Worm (Caenorhabditis elegans) whole organism, L3 larva: ENCODE data around the gene Y39G8B.5.

ENCODE experiments used
- R02D3.7 ChIP-seq: fragments of 150-350 bp; optimal IDR thresholded peaks from 2 replicates; lab custom pipeline; 2014; ENCODE audit warnings: missing biosample characterization, missing genetic modification characterization
- ZK546.5 ChIP-seq: sonication (generic microtip); optimal IDR thresholded peaks from 2 replicates; lab custom pipeline; 2017; ENCODE audit warnings: missing biosample characterization, missing genetic modification characterization
- aly-2 ChIP-seq: fragments of 150-350 bp; optimal IDR thresholded peaks from 2 replicates; lab custom pipeline; 2014; ENCODE audit warnings: missing biosample characterization, missing genetic modification characterization
- ama-1 ChIP-seq: fragments of 150-350 bp; optimal IDR thresholded peaks from 2 replicates; lab custom pipeline; 2018
- ceh-28 ChIP-seq: fragments of 150-350 bp; optimal IDR thresholded peaks from 2 replicates; lab custom pipeline; 2014; ENCODE audit warnings: missing biosample characterization, missing genetic modification reagents, missing genetic modification characterization
- ceh-9 ChIP-seq: sonication (generic microtip); optimal IDR thresholded peaks from 2 replicates; lab custom pipeline; 2018; ENCODE audit warnings: missing biosample characterization, missing genetic modification characterization
- daf-12 ChIP-seq: fragments of 150-350 bp; optimal IDR thresholded peaks from 2 replicates; lab custom pipeline; 2014; ENCODE audit warnings: missing biosample characterization, missing genetic modification reagents, missing genetic modification characterization
- egl-5 ChIP-seq: fragments of 150-350 bp; optimal IDR thresholded peaks from 2 replicates; lab custom pipeline; 2017; ENCODE audit warnings: missing biosample characterization, missing genetic modification reagents, missing genetic modification characterization, inconsistent platforms
- elt-2 ChIP-seq: sonication (generic microtip); optimal IDR thresholded peaks from 2 replicates; lab custom pipeline; 2016; ENCODE audit warnings: missing genetic modification reagents, mild to moderate bottlenecking, missing genetic modification characterization, missing compliant biosample characterization
- elt-3 ChIP-seq, 3 experiments: fragments of 150-350 bp in 1 of 3; sonication (generic microtip) in 2 of 3; optimal IDR thresholded peaks; 2 replicates in 2 of 3; 4 replicates in 1 of 3; lab custom pipeline; 2014 to 2017; ENCODE audit warnings: missing biosample characterization in 3 of 3, missing genetic modification characterization in 3 of 3
- eor-1 ChIP-seq, 2 experiments: fragments of 150-350 bp; optimal IDR thresholded peaks; 2 replicates each; lab custom pipeline; 2014 to 2018; ENCODE audit warnings: missing biosample characterization in 2 of 2, missing genetic modification characterization in 2 of 2
- fkh-10 ChIP-seq: sonication (generic microtip); optimal IDR thresholded peaks from 2 replicates; lab custom pipeline; 2017; ENCODE audit warnings: missing biosample characterization, missing genetic modification reagents, missing genetic modification characterization
- fkh-2 ChIP-seq: fragments of 150-350 bp; optimal IDR thresholded peaks from 2 replicates; lab custom pipeline; 2014; ENCODE audit warnings: missing biosample characterization, missing genetic modification reagents, missing genetic modification characterization
- fos-1 ChIP-seq: fragments of 150-350 bp; optimal IDR thresholded peaks from 2 replicates; lab custom pipeline; 2014; ENCODE audit warnings: missing biosample characterization, missing genetic modification characterization
- jun-1 ChIP-seq: fragments of 150-350 bp; optimal IDR thresholded peaks from 2 replicates; lab custom pipeline; 2014; ENCODE audit warnings: missing biosample characterization, missing genetic modification reagents, missing genetic modification characterization
- lin-15B ChIP-seq: fragments of 150-350 bp; optimal IDR thresholded peaks from 2 replicates; lab custom pipeline; 2014; ENCODE audit warnings: missing biosample characterization, missing genetic modification characterization
- lin-39 ChIP-seq: fragments of 150-350 bp; optimal IDR thresholded peaks from 2 replicates; lab custom pipeline; 2018; ENCODE audit warnings: missing biosample characterization, missing genetic modification reagents, missing genetic modification characterization
- mdl-1 ChIP-seq: fragments of 150-350 bp; optimal IDR thresholded peaks from 2 replicates; lab custom pipeline; 2014; ENCODE audit warnings: missing biosample characterization, missing genetic modification characterization
- mml-1 ChIP-seq: fragments of 150-350 bp; sonication (generic microtip); optimal IDR thresholded peaks from 3 replicates; lab custom pipeline; 2014; ENCODE audit warnings: missing biosample characterization, missing genetic modification characterization
- nfya-1 ChIP-seq: sonication (generic microtip); optimal IDR thresholded peaks from 2 replicates; lab custom pipeline; 2017; ENCODE audit warnings: missing genetic modification characterization, mild to moderate bottlenecking, missing compliant biosample characterization, antibody characterized with exemption, moderate library complexity; ENCODE audit not compliant: insufficient read depth
- nhr-12 ChIP-seq: fragments of 150-350 bp; optimal IDR thresholded peaks from 2 replicates; lab custom pipeline; 2014; ENCODE audit warnings: missing biosample characterization, missing genetic modification characterization
- nhr-23 ChIP-seq: fragments of 150-350 bp; optimal IDR thresholded peaks from 2 replicates; lab custom pipeline; 2014; ENCODE audit warnings: missing biosample characterization, missing genetic modification reagents, missing genetic modification characterization
- nhr-25 ChIP-seq: sonication (generic microtip); optimal IDR thresholded peaks from 2 replicates; lab custom pipeline; 2017; ENCODE audit warnings: missing biosample characterization, missing genetic modification characterization
- nhr-28 ChIP-seq: fragments of 150-350 bp; optimal IDR thresholded peaks from 2 replicates; lab custom pipeline; 2014; ENCODE audit warnings: missing biosample characterization, missing genetic modification characterization
- nhr-43 ChIP-seq: sonication (generic microtip); optimal IDR thresholded peaks from 2 replicates; lab custom pipeline; 2016; ENCODE audit warnings: mild to moderate bottlenecking, missing genetic modification characterization, missing compliant biosample characterization; ENCODE audit not compliant: poor library complexity, severe bottlenecking
- nhr-67 ChIP-seq: fragments of 150-350 bp; optimal IDR thresholded peaks from 2 replicates; lab custom pipeline; 2014; ENCODE audit warnings: missing biosample characterization, missing genetic modification characterization
- nhr-76 ChIP-seq: fragments of 150-350 bp; sonication (generic microtip); optimal IDR thresholded peaks from 5 replicates; lab custom pipeline; 2014; ENCODE audit warnings: missing biosample characterization, missing genetic modification characterization
- nhr-77 ChIP-seq: fragments of 150-350 bp; optimal IDR thresholded peaks from 2 replicates; lab custom pipeline; 2014; ENCODE audit warnings: missing biosample characterization, missing genetic modification characterization
- pha-4 ChIP-seq: fragments of 150-350 bp; optimal IDR thresholded peaks from 2 replicates; lab custom pipeline; 2014; ENCODE audit warnings: missing biosample characterization, missing genetic modification reagents, missing genetic modification characterization
- pqm-1 ChIP-seq: fragments of 150-350 bp; optimal IDR thresholded peaks from 2 replicates; lab custom pipeline; 2017; ENCODE audit warnings: missing biosample characterization, missing genetic modification characterization, inconsistent platforms
- skn-1 ChIP-seq: fragments of 150-350 bp; optimal IDR thresholded peaks from 2 replicates; lab custom pipeline; 2014; ENCODE audit warnings: missing biosample characterization, missing genetic modification characterization
- snpc-4 ChIP-seq: fragments of 150-350 bp; optimal IDR thresholded peaks from 2 replicates; lab custom pipeline; 2014; ENCODE audit warnings: missing biosample characterization, missing genetic modification characterization
- tbx-2 ChIP-seq: sonication (generic microtip); optimal IDR thresholded peaks from 2 replicates; lab custom pipeline; 2016; ENCODE audit warnings: mild to moderate bottlenecking, missing genetic modification characterization, missing compliant biosample characterization
- unc-39 ChIP-seq: sonication (generic microtip); optimal IDR thresholded peaks from 4 replicates; lab custom pipeline; 2017; ENCODE audit warnings: missing biosample characterization, missing genetic modification characterization
- unc-62 ChIP-seq: fragments of 150-350 bp; sonication (generic microtip); optimal IDR thresholded peaks from 4 replicates; lab custom pipeline; 2014; ENCODE audit warnings: missing biosample characterization, missing genetic modification reagents, missing genetic modification characterization
- zag-1 ChIP-seq: fragments of 150-350 bp; optimal IDR thresholded peaks from 2 replicates; lab custom pipeline; 2014; ENCODE audit warnings: missing biosample characterization, missing genetic modification characterization
- ztf-11 ChIP-seq: fragments of 150-350 bp; optimal IDR thresholded peaks from 2 replicates; lab custom pipeline; 2014; ENCODE audit warnings: missing biosample characterization, missing genetic modification characterization
- ztf-4 ChIP-seq: fragments of 150-350 bp; optimal IDR thresholded peaks from 2 replicates; lab custom pipeline; 2014; ENCODE audit warnings: missing biosample characterization, missing genetic modification characterization

The Y39G8B.5 gene

DNA sequence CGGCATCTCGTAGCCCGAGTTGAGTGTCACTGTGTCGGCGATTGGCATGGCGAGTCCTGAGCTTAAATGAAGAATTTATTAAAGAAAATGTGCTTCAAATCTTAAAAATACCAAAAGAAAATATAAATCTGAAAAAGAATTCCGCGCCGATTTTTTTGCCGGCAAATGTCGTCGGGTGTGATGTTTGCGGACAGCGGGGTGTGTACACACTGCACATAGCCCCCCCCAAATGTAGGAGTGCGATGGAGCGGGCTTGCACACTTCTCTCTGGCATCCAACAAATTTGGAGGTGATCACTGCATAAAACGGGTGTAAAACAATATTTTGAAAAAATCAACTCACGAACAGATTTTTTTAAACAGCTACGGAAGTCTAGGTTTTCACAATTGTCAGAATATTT is 15.5 kb downstream of the Y39G8B.5 start, which contains the start of gene Y39G8B.2 (continued):
- TF ChIP-seq nhr-67 (tag; lab: Kevin White, UChicago) (no peak), lin-15B (tag; lab: Kevin White, UChicago) (peak; percentile 98), nhr-76 (tag; lab: Kevin White, UChicago) (no peak), pha-4 (tag; lab: Kevin White, UChicago) (peak; percentile 97), ztf-11 (tag; lab: Kevin White, UChicago) (no peak), snpc-4 (tag; lab: Kevin White, UChicago) (peak; percentile 92), R02D3.7 (tag; lab: Kevin White, UChicago) (peak; percentile 55), tbx-2 (tag; lab: Kevin White, UChicago) (no peak), egl-5 (tag; lab: Kevin White, UChicago) (peak; percentile 66)
- TF ChIP-seq, all 47 proteins: peak for 21

DNA sequence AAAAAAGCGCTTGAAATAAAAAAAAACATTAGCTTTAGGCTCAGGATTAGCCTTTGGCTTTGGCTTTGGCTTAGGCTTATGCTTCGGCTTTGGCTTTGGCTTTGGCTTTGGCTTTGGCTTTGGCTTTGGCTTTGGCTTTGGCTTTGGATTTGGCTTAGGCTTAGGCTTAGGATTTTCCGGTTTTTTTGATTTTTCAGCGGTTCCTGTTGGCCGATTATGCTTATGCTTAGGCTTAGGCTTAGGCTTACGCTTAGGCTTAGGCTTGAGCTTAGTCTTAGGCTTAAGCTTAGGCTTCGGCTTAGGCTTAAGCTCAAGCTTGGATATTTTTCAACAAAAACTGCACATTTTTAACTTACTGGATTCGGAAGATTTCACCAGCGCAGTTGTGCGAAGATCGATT is 17.5 kb downstream of the Y39G8B.5 start:
- TF ChIP-seq egl-5 (tag; lab: Kevin White, UChicago) (no peak), ZK546.5 (no peak), fkh-2 (tag; lab: Kevin White, UChicago) (no peak), snpc-4 (tag; lab: Kevin White, UChicago) (no peak), elt-3 (tag; optimal IDR thresholded peaks at IDR 0.05; lab: Kevin White, UChicago) (no peak), nhr-77 (tag; lab: Kevin White, UChicago) (no peak), eor-1 (tag; optimal IDR thresholded peaks at IDR 0.05; lab: Kevin White, UChicago) (no peak), nfya-1 (tag; lab: Kevin White, UChicago) (no peak), nhr-76 (tag; lab: Kevin White, UChicago) (no peak), pha-4 (tag; lab: Kevin White, UChicago) (no peak), unc-39 (no peak), daf-12 (tag; lab: Kevin White, UChicago) (no peak), nhr-43 (tag; lab: Kevin White, UChicago) (no peak), jun-1 (no peak), fos-1 (tag; lab: Kevin White, UChicago) (no peak)
- TF ChIP-seq, all 47 proteins: peak for 0

DNA sequence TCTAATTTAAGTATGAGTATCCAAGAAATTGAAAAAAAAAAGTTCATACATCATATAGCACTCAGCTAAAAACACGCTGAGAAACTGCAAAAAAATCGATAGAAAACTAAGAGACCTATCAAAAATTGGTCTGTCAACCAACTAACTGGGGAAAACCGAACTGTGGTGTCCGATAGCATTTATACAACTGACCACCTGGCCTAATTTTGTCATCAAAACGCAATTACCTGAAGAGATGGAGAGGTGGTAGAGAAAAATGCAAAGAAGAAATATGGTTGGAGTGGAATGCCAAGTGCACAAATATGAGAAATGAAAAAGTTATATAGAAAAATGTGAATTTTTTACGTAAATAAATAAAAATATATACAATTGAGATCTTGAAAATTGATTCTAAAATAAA is 18.1 kb downstream of the Y39G8B.5 start, which contains the start of gene Y39G8B.1:
Y39G8B.1 (minus strand) TSS at position 299 of the 400 bp plus-strand sequence.
- TF ChIP-seq zag-1 (tag; lab: Kevin White, UChicago), result no peak
- no peak for TF ChIP-seq ceh-9 (tag; lab: Kevin White, UChicago)
- TF ChIP-seq snpc-4 (tag; lab: Kevin White, UChicago), result no peak
- no peak for TF ChIP-seq mml-1 (tag; lab: Kevin White, UChicago)
- no peak for TF ChIP-seq nhr-67 (tag; lab: Kevin White, UChicago)
- peak; percentile 24 for TF ChIP-seq pqm-1 (tag; lab: Kevin White, UChicago)
- no peak for TF ChIP-seq fos-1 (tag; lab: Kevin White, UChicago)
- TF ChIP-seq skn-1 (tag; lab: Kevin White, UChicago), result peak; percentile 3
- no peak for TF ChIP-seq tbx-2 (tag; lab: Kevin White, UChicago)
- TF ChIP-seq lin-39 (tag; lab: Kevin White, UChicago), result no peak
- TF ChIP-seq R02D3.7 (tag; lab: Kevin White, UChicago), result no peak
- peak; percentile 5 for TF ChIP-seq pha-4 (tag; lab: Kevin White, UChicago)
- no peak for TF ChIP-seq eor-1 (tag; optimal IDR thresholded peaks at IDR 0.05; lab: Kevin White, UChicago)
- no peak for TF ChIP-seq nhr-12 (tag; lab: Kevin White, UChicago)
- TF ChIP-seq aly-2 (tag; lab: Kevin White, UChicago), result no peak
- no peak for TF ChIP-seq nhr-28 (tag; lab: Kevin White, UChicago)
- TF ChIP-seq fkh-10 (GFP tag; lab: Kevin White, UChicago), result no peak
- no peak for TF ChIP-seq egl-5 (tag; lab: Kevin White, UChicago)
- TF ChIP-seq ama-1, result no peak
- TF ChIP-seq ztf-11 (tag; lab: Kevin White, UChicago), result no peak
- TF ChIP-seq nhr-25, result no peak
- TF ChIP-seq nhr-23 (tag; lab: Kevin White, UChicago), result peak; percentile 43
- TF ChIP-seq ceh-28 (tag; lab: Kevin White, UChicago), result peak; percentile 7
- peak; percentile 52 for TF ChIP-seq elt-2 (tag; lab: Kevin White, UChicago)

DNA sequence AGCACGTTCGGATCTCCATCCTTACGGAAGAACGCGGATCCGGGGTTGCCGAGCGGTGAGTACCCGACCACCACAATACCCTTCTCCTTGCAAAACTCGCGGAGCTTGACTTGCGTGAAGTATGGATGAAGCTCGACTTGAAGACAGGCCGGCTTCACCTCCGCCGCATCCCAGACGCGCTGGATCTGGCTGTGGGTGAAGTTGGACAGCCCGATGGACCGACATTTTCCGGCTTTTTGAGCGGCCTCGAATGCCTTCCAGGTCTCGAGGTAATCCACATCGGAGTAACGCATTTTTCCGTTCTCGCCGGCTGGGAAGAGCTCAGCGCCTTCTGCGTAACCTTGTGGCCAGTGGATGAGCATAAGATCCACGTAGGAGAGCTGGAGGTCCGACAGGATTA is 19.4 kb downstream of the Y39G8B.5 start:
- TF ChIP-seq mdl-1 (tag; lab: Kevin White, UChicago) (no peak), unc-62 (GFP tag; lab: Kevin White, UChicago) (no peak), fkh-10 (GFP tag; lab: Kevin White, UChicago) (no peak), pha-4 (tag; lab: Kevin White, UChicago) (no peak), fos-1 (tag; lab: Kevin White, UChicago) (no peak), lin-39 (tag; lab: Kevin White, UChicago) (no peak), ceh-28 (tag; lab: Kevin White, UChicago) (no peak), nhr-23 (tag; lab: Kevin White, UChicago) (no peak), unc-39 (no peak), daf-12 (tag; lab: Kevin White, UChicago) (no peak), skn-1 (tag; lab: Kevin White, UChicago) (no peak), nhr-12 (tag; lab: Kevin White, UChicago) (no peak), nhr-25 (no peak), snpc-4 (tag; lab: Kevin White, UChicago) (no peak), ztf-4 (tag; lab: Kevin White, UChicago) (no peak)
